Worm (Caenorhabditis elegans) whole organism, L3 larva: ENCODE data around the gene clec-224.

Experiments used
- R02D3.7 ChIP-seq: fragments of 150-350 bp; optimal IDR thresholded peaks from 2 replicates; lab custom pipeline; 2014; ENCODE audit warnings: missing biosample characterization, missing genetic modification characterization
- ZK546.5 ChIP-seq: sonication (generic microtip); optimal IDR thresholded peaks from 2 replicates; lab custom pipeline; 2017; ENCODE audit warnings: missing biosample characterization, missing genetic modification characterization
- ama-1 ChIP-seq: fragments of 150-350 bp; optimal IDR thresholded peaks from 2 replicates; lab custom pipeline; 2018
- ceh-28 ChIP-seq: fragments of 150-350 bp; optimal IDR thresholded peaks from 2 replicates; lab custom pipeline; 2014; ENCODE audit warnings: missing biosample characterization, missing genetic modification reagents, missing genetic modification characterization
- ceh-82 ChIP-seq: fragments of 150-350 bp; optimal IDR thresholded peaks from 2 replicates; lab custom pipeline; 2014; ENCODE audit warnings: missing biosample characterization, missing genetic modification characterization
- egl-27 ChIP-seq: sonication (generic microtip); optimal IDR thresholded peaks from 4 replicates; lab custom pipeline; 2017; ENCODE audit warnings: missing biosample characterization, missing genetic modification reagents, missing genetic modification characterization
- egl-5 ChIP-seq: fragments of 150-350 bp; optimal IDR thresholded peaks from 2 replicates; lab custom pipeline; 2017; ENCODE audit warnings: missing biosample characterization, missing genetic modification reagents, missing genetic modification characterization, inconsistent platforms
- elt-2 ChIP-seq: sonication (generic microtip); optimal IDR thresholded peaks from 2 replicates; lab custom pipeline; 2016; ENCODE audit warnings: missing genetic modification reagents, mild to moderate bottlenecking, missing genetic modification characterization, missing compliant biosample characterization
- elt-3 ChIP-seq, 3 experiments: fragments of 150-350 bp in 1 of 3; sonication (generic microtip) in 2 of 3; optimal IDR thresholded peaks; 2 replicates in 2 of 3; 4 replicates in 1 of 3; lab custom pipeline; 2014 to 2017; ENCODE audit warnings: missing biosample characterization in 3 of 3, missing genetic modification characterization in 3 of 3
- eor-1 ChIP-seq, 2 experiments: fragments of 150-350 bp; optimal IDR thresholded peaks; 2 replicates each; lab custom pipeline; 2014 to 2018; ENCODE audit warnings: missing biosample characterization in 2 of 2, missing genetic modification characterization in 2 of 2
- fkh-10 ChIP-seq: sonication (generic microtip); optimal IDR thresholded peaks from 2 replicates; lab custom pipeline; 2017; ENCODE audit warnings: missing biosample characterization, missing genetic modification reagents, missing genetic modification characterization
- fkh-2 ChIP-seq: fragments of 150-350 bp; optimal IDR thresholded peaks from 2 replicates; lab custom pipeline; 2014; ENCODE audit warnings: missing biosample characterization, missing genetic modification reagents, missing genetic modification characterization
- fos-1 ChIP-seq: fragments of 150-350 bp; optimal IDR thresholded peaks from 2 replicates; lab custom pipeline; 2014; ENCODE audit warnings: missing biosample characterization, missing genetic modification characterization
- jun-1 ChIP-seq: fragments of 150-350 bp; optimal IDR thresholded peaks from 2 replicates; lab custom pipeline; 2014; ENCODE audit warnings: missing biosample characterization, missing genetic modification reagents, missing genetic modification characterization
- lin-15B ChIP-seq: fragments of 150-350 bp; optimal IDR thresholded peaks from 2 replicates; lab custom pipeline; 2014; ENCODE audit warnings: missing biosample characterization, missing genetic modification characterization
- lin-39 ChIP-seq: fragments of 150-350 bp; optimal IDR thresholded peaks from 2 replicates; lab custom pipeline; 2018; ENCODE audit warnings: missing biosample characterization, missing genetic modification reagents, missing genetic modification characterization
- lsy-12 ChIP-seq: sonication (generic microtip); optimal IDR thresholded peaks from 2 replicates; lab custom pipeline; 2016; ENCODE audit warnings: mild to moderate bottlenecking, missing genetic modification characterization, missing compliant biosample characterization
- mdl-1 ChIP-seq: fragments of 150-350 bp; optimal IDR thresholded peaks from 2 replicates; lab custom pipeline; 2014; ENCODE audit warnings: missing biosample characterization, missing genetic modification characterization
- mml-1 ChIP-seq: fragments of 150-350 bp; sonication (generic microtip); optimal IDR thresholded peaks from 3 replicates; lab custom pipeline; 2014; ENCODE audit warnings: missing biosample characterization, missing genetic modification characterization
- nfya-1 ChIP-seq: sonication (generic microtip); optimal IDR thresholded peaks from 2 replicates; lab custom pipeline; 2017; ENCODE audit warnings: missing genetic modification characterization, mild to moderate bottlenecking, missing compliant biosample characterization, antibody characterized with exemption, moderate library complexity; ENCODE audit not compliant: insufficient read depth
- nhr-12 ChIP-seq: fragments of 150-350 bp; optimal IDR thresholded peaks from 2 replicates; lab custom pipeline; 2014; ENCODE audit warnings: missing biosample characterization, missing genetic modification characterization
- nhr-23 ChIP-seq: fragments of 150-350 bp; optimal IDR thresholded peaks from 2 replicates; lab custom pipeline; 2014; ENCODE audit warnings: missing biosample characterization, missing genetic modification reagents, missing genetic modification characterization
- nhr-237 ChIP-seq: fragments of 150-350 bp; optimal IDR thresholded peaks from 2 replicates; lab custom pipeline; 2014; ENCODE audit warnings: missing biosample characterization, missing genetic modification characterization
- nhr-25 ChIP-seq: sonication (generic microtip); optimal IDR thresholded peaks from 2 replicates; lab custom pipeline; 2017; ENCODE audit warnings: missing biosample characterization, missing genetic modification characterization
- nhr-28 ChIP-seq: fragments of 150-350 bp; optimal IDR thresholded peaks from 2 replicates; lab custom pipeline; 2014; ENCODE audit warnings: missing biosample characterization, missing genetic modification characterization
- nhr-43 ChIP-seq: sonication (generic microtip); optimal IDR thresholded peaks from 2 replicates; lab custom pipeline; 2016; ENCODE audit warnings: mild to moderate bottlenecking, missing genetic modification characterization, missing compliant biosample characterization; ENCODE audit not compliant: poor library complexity, severe bottlenecking
- nhr-67 ChIP-seq: fragments of 150-350 bp; optimal IDR thresholded peaks from 2 replicates; lab custom pipeline; 2014; ENCODE audit warnings: missing biosample characterization, missing genetic modification characterization
- nhr-77 ChIP-seq: fragments of 150-350 bp; optimal IDR thresholded peaks from 2 replicates; lab custom pipeline; 2014; ENCODE audit warnings: missing biosample characterization, missing genetic modification characterization
- pqm-1 ChIP-seq: fragments of 150-350 bp; optimal IDR thresholded peaks from 2 replicates; lab custom pipeline; 2017; ENCODE audit warnings: missing biosample characterization, missing genetic modification characterization, inconsistent platforms
- sea-2 ChIP-seq: fragments of 150-350 bp; sonication (generic microtip); optimal IDR thresholded peaks from 4 replicates; lab custom pipeline; 2014; ENCODE audit warnings: missing biosample characterization, missing genetic modification reagents, missing genetic modification characterization
- snpc-4 ChIP-seq: fragments of 150-350 bp; optimal IDR thresholded peaks from 2 replicates; lab custom pipeline; 2014; ENCODE audit warnings: missing biosample characterization, missing genetic modification characterization
- unc-62 ChIP-seq: fragments of 150-350 bp; sonication (generic microtip); optimal IDR thresholded peaks from 4 replicates; lab custom pipeline; 2014; ENCODE audit warnings: missing biosample characterization, missing genetic modification reagents, missing genetic modification characterization
- ztf-11 ChIP-seq: fragments of 150-350 bp; optimal IDR thresholded peaks from 2 replicates; lab custom pipeline; 2014; ENCODE audit warnings: missing biosample characterization, missing genetic modification characterization

The clec-224 gene

DNA sequence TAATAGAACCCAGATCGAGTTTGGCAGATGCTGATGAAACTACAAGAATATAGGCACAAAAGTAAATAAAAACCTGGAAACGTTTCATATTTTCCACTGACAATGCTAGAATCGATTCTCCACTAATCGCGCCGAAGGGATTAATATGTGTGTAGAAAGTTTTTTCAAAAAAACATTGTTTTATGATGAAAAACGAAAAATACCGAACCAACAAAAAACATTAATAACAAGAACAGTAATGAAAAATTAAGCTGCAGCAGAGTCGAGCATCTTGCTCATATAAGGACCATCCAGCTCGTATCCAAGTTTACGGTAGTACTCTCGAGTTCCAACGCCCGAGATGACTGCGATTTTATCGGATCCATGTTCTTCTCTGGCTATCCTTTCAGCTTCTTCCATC, at the start of gene clec-224:
Gene clec-224 (minus strand): TSS at position 101 of the 400 bp plus-strand sequence.
- TF ChIP-seq egl-5 (tag; lab: Kevin White, UChicago): no peak
- TF ChIP-seq unc-62: no peak
- no peak for TF ChIP-seq pqm-1 (tag; lab: Kevin White, UChicago)
- TF ChIP-seq nhr-12 (tag; lab: Kevin White, UChicago): no peak

- TF ChIP-seq ceh-28 (tag; lab: Kevin White, UChicago): no peak
- peak; percentile 19 for TF ChIP-seq elt-2 (tag; lab: Kevin White, UChicago)
- TF ChIP-seq ama-1 (lab: Kevin White, UChicago): no peak
Observed at ce11 chrV:12213027-12213426, 33.8 kb upstream of the clec-224 start, which contains the start of gene vab-8. vab-8 (plus strand) TSS chrV:12213327.

ce11 chrV:12211090-12211489, 31.9 kb upstream of the clec-224 start:
- peak; percentile 30 for TF ChIP-seq fkh-10
- TF ChIP-seq nhr-25 (tag; lab: Kevin White, UChicago): no peak
- peak; percentile 11 for TF ChIP-seq nfya-1 (tag; lab: Kevin White, UChicago)

ce11 chrV:12209951-12210350, 30.7 kb upstream of the clec-224 start:
- no peak for TF ChIP-seq sea-2
- TF ChIP-seq nhr-237: no peak
- no peak for TF ChIP-seq nhr-25 (tag; lab: Kevin White, UChicago)
- TF ChIP-seq egl-5 (tag; lab: Kevin White, UChicago): no peak
- TF ChIP-seq ZK546.5 (tag; lab: Kevin White, UChicago): no peak
- no peak for TF ChIP-seq fos-1
- no peak for TF ChIP-seq R02D3.7 (tag; lab: Kevin White, UChicago)

ce11 chrV:12208678-12209077, 29.4 kb upstream of the clec-224 start:
- TF ChIP-seq pqm-1 (tag; lab: Kevin White, UChicago) (no peak), elt-2 (tag; lab: Kevin White, UChicago) (peak; percentile 44), fos-1 (no peak)

DNA sequence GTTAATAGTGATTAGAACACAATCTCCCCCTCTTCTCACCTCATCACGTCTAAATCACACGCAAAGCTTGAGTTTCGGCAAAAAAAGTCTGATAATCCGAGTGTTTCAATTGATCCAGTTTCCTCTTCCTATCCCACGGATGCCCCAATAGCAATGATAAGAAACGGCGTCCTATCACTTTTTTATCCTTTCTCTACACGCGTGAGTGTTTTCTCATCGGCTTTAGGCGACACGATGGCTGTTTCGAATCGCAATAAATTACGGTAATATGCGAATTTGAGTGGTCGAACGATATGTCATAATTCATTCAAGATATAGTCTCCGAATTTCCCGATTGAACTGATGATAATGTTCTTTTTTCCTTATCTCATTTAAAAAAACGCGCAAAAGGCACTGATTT, 20.2 kb upstream of the clec-224 start:
- peak in 1 of 3 experiments; percentile 55 for TF ChIP-seq elt-3 (tag; optimal IDR thresholded peaks at IDR 0.05; lab: Kevin White, UChicago)
- TF ChIP-seq nhr-77 (tag; lab: Kevin White, UChicago): no peak
- no peak for TF ChIP-seq ceh-28 (tag; lab: Kevin White, UChicago)
- TF ChIP-seq nhr-23 (tag; lab: Kevin White, UChicago): peak; percentile 77
- TF ChIP-seq lsy-12 (tag; lab: Kevin White, UChicago): no peak
- TF ChIP-seq nhr-43 (tag; lab: Kevin White, UChicago): peak; percentile 82
- peak; percentile 16 for TF ChIP-seq nhr-25 (tag; lab: Kevin White, UChicago)

- no peak for TF ChIP-seq nhr-43 (tag; lab: Kevin White, UChicago)
- no peak for TF ChIP-seq fkh-2 (tag; lab: Kevin White, UChicago)
- no peak for TF ChIP-seq nhr-67
- TF ChIP-seq ceh-82 (tag; lab: Kevin White, UChicago): no peak
- TF ChIP-seq elt-3 (tag; optimal IDR thresholded peaks at IDR 0.05; lab: Kevin White, UChicago): no peak
- no peak for TF ChIP-seq ZK546.5 (tag; lab: Kevin White, UChicago)
- no peak for TF ChIP-seq nhr-237
- no peak for TF ChIP-seq lsy-12 (tag; lab: Kevin White, UChicago)
Observed at ce11 chrV:12198545-12198944, 19.3 kb upstream of the clec-224 start, which contains the start of gene lon-3. lon-3 (minus strand) TSS chrV:12198645.

- TF ChIP-seq snpc-4 (tag; lab: Kevin White, UChicago): no peak
- no peak for TF ChIP-seq eor-1 (tag; optimal IDR thresholded peaks at IDR 0.05; lab: Kevin White, UChicago)
- no peak for TF ChIP-seq nhr-67
- TF ChIP-seq lin-39 (tag; lab: Kevin White, UChicago): no peak
- TF ChIP-seq unc-62: no peak
- TF ChIP-seq nhr-23 (tag; lab: Kevin White, UChicago): no peak
- no peak for TF ChIP-seq nhr-28 (tag; lab: Kevin White, UChicago)
- TF ChIP-seq nhr-12 (tag; lab: Kevin White, UChicago): no peak
- no peak for TF ChIP-seq ztf-11 (tag; lab: Kevin White, UChicago)
- TF ChIP-seq R02D3.7 (tag; lab: Kevin White, UChicago): no peak
- TF ChIP-seq jun-1: no peak
- no peak for TF ChIP-seq mml-1
- TF ChIP-seq egl-27: no peak
- no peak for TF ChIP-seq ZK546.5 (tag; lab: Kevin White, UChicago)
- TF ChIP-seq lin-15B (tag; lab: Kevin White, UChicago): no peak
- no peak for TF ChIP-seq mdl-1 (tag; lab: Kevin White, UChicago)
- TF ChIP-seq nhr-237: no peak
- TF ChIP-seq, all 47 proteins: peak for 0
Observed at ce11 chrV:12197748-12198147, 18.5 kb upstream of the clec-224 start.
